Fruit fly (Drosophila melanogaster) whole organism, prepupa: ENCODE data around the gene RNaseX25.
A peak's percentile ranks its signal among the peaks of the same experiment; 100 is the strongest.

Source experiments
- Blimp-1 ChIP-seq: fragments of 200-800 bp; sonication (Bioruptor generic); optimal IDR thresholded peaks from 3 replicates; lab custom pipeline; 2017; ENCODE audit warnings: missing biosample characterization, missing genetic modification characterization, mild to moderate bottlenecking, moderate library complexity, missing genetic modification reagents
- CG10631 ChIP-seq: fragments of 200-800 bp; sonication (Bioruptor generic); optimal IDR thresholded peaks from 2 replicates; lab custom pipeline; 2016; ENCODE audit warnings: missing biosample characterization, missing genetic modification characterization
- CG10669 ChIP-seq: fragments of 200-800 bp; sonication (Bioruptor generic); optimal IDR thresholded peaks from 3 replicates; lab custom pipeline; 2018; ENCODE audit warnings: missing biosample characterization, mild to moderate bottlenecking, missing genetic modification characterization, moderate library complexity
- CG11294 ChIP-seq: fragments of 200-800 bp; sonication (Bioruptor generic); IDR thresholded peaks from 2 replicates; pipeline ENCODE4 v1.3.6; 2022; ENCODE audit warnings: missing biosample characterization, missing genetic modification characterization
- CG11762 ChIP-seq: fragments of 200-800 bp; sonication (Bioruptor generic); optimal IDR thresholded peaks from 3 replicates; lab custom pipeline; 2016; ENCODE audit warnings: missing biosample characterization, missing genetic modification characterization; ENCODE audit not compliant: insufficient read depth
- CG11902 ChIP-seq: fragments of 200-800 bp; sonication (Bioruptor generic); optimal IDR thresholded peaks from 3 replicates; lab custom pipeline; 2016; ENCODE audit warnings: missing biosample characterization, missing genetic modification characterization
- CG15336 ChIP-seq: fragments of 200-800 bp; sonication (Bioruptor generic); IDR thresholded peaks from 2 replicates; pipeline ENCODE4 v1.3.6; 2022; ENCODE audit warnings: missing biosample characterization, missing genetic modification characterization
- CG1621 ChIP-seq: fragments of 200-800 bp; sonication (Bioruptor generic); optimal IDR thresholded peaks from 3 replicates; lab custom pipeline; 2018; ENCODE audit warnings: missing biosample characterization, mild to moderate bottlenecking, missing genetic modification characterization
- CG16779 ChIP-seq: fragments of 200-800 bp; sonication (Bioruptor generic); optimal IDR thresholded peaks from 3 replicates; lab custom pipeline; 2017; ENCODE audit warnings: missing biosample characterization, mild to moderate bottlenecking, missing genetic modification characterization
- CG31627 ChIP-seq: fragments of 200-800 bp; sonication (Bioruptor generic); optimal IDR thresholded peaks from 3 replicates; lab custom pipeline; 2016; ENCODE audit warnings: missing biosample characterization, missing genetic modification characterization
- CG32006 ChIP-seq: fragments of 200-800 bp; sonication (Bioruptor generic); optimal IDR thresholded peaks from 3 replicates; lab custom pipeline; 2017; ENCODE audit warnings: missing biosample characterization, mild to moderate bottlenecking, missing genetic modification characterization
- CG34406 ChIP-seq: fragments of 200-800 bp; sonication (Bioruptor generic); optimal IDR thresholded peaks from 3 replicates; lab custom pipeline; 2016; ENCODE audit warnings: missing biosample characterization, missing genetic modification characterization
- CG3919 ChIP-seq: fragments of 200-800 bp; sonication (Bioruptor generic); optimal IDR thresholded peaks from 3 replicates; lab custom pipeline; 2016; ENCODE audit warnings: missing biosample characterization, missing genetic modification characterization
- CG4318 ChIP-seq: fragments of 200-800 bp; sonication (Bioruptor generic); optimal IDR thresholded peaks from 3 replicates; lab custom pipeline; 2017; ENCODE audit warnings: missing biosample characterization, mild to moderate bottlenecking, missing genetic modification characterization
- CG6163 ChIP-seq: fragments of 200-800 bp; sonication (Bioruptor generic); IDR thresholded peaks from 3 replicates; pipeline ENCODE4 v1.3.6; 2022; ENCODE audit warnings: missing biosample characterization, missing genetic modification characterization
- CG6276 ChIP-seq: fragments of 200-800 bp; sonication (Bioruptor generic); optimal IDR thresholded peaks from 2 replicates; lab custom pipeline; 2017; ENCODE audit warnings: missing biosample characterization, mild to moderate bottlenecking, missing genetic modification characterization
- CG6854 ChIP-seq: fragments of 200-800 bp; sonication (Bioruptor generic); optimal IDR thresholded peaks from 2 replicates; lab custom pipeline; 2017; ENCODE audit warnings: missing biosample characterization, mild to moderate bottlenecking, missing genetic modification characterization
- CG7368 ChIP-seq: fragments of 200-800 bp; sonication (Bioruptor generic); optimal IDR thresholded peaks from 3 replicates; lab custom pipeline; 2016; ENCODE audit warnings: missing biosample characterization, missing genetic modification characterization
- CG8119 ChIP-seq: fragments of 200-800 bp; sonication (Bioruptor generic); IDR thresholded peaks from 3 replicates; pipeline ENCODE4 v1.3.6; 2022; ENCODE audit warnings: missing biosample characterization, missing genetic modification characterization
- CG8319 ChIP-seq: fragments of 200-800 bp; sonication (Bioruptor generic); optimal IDR thresholded peaks from 3 replicates; lab custom pipeline; 2016; ENCODE audit warnings: missing biosample characterization, missing genetic modification characterization
- CG8632 ChIP-seq: fragments of 200-800 bp; sonication (Bioruptor generic); optimal IDR thresholded peaks from 3 replicates; lab custom pipeline; 2016; ENCODE audit warnings: missing biosample characterization, missing genetic modification characterization
- Eip75B ChIP-seq: fragments of 200-800 bp; sonication (Bioruptor generic); optimal IDR thresholded peaks from 3 replicates; lab custom pipeline; 2016; ENCODE audit warnings: missing biosample characterization, missing genetic modification characterization
- Eip78C ChIP-seq: fragments of 200-800 bp; sonication (Bioruptor generic); peaks from one replicate; lab custom pipeline; 2016; ENCODE audit warnings: missing biosample characterization, missing genetic modification characterization
- Eip93F ChIP-seq: fragments of 200-800 bp; sonication (Bioruptor generic); optimal IDR thresholded peaks from 2 replicates; lab custom pipeline; 2016; ENCODE audit warnings: missing biosample characterization, mild to moderate bottlenecking, missing genetic modification characterization
- Ets96B ChIP-seq: fragments of 200-800 bp; optimal IDR thresholded peaks from 2 replicates; lab custom pipeline; 2019; ENCODE audit warnings: missing biosample characterization, mild to moderate bottlenecking, missing genetic modification characterization, moderate library complexity
- Hr38 ChIP-seq: sonication (Bioruptor generic); optimal IDR thresholded peaks from 2 replicates; lab custom pipeline; 2016; ENCODE audit warnings: missing biosample characterization, missing genetic modification characterization
- Hr39 ChIP-seq: fragments of 200-800 bp; sonication (Bioruptor generic); optimal IDR thresholded peaks from 2 replicates; lab custom pipeline; 2016; ENCODE audit warnings: missing biosample characterization, missing genetic modification characterization
- Smox ChIP-seq: fragments of 200-800 bp; sonication (Bioruptor generic); optimal IDR thresholded peaks from 3 replicates; lab custom pipeline; 2016; ENCODE audit warnings: missing biosample characterization, missing genetic modification characterization
- Sox102F ChIP-seq: fragments of 200-800 bp; sonication (Bioruptor generic); optimal IDR thresholded peaks from 2 replicates; lab custom pipeline; 2016; ENCODE audit warnings: missing biosample characterization, mild to moderate bottlenecking, missing genetic modification characterization
- Sox14 ChIP-seq: fragments of 200-800 bp; sonication (Bioruptor generic); optimal IDR thresholded peaks from 3 replicates; lab custom pipeline; 2016; ENCODE audit warnings: missing biosample characterization, missing genetic modification characterization
- Sox15 ChIP-seq: fragments of 200-800 bp; sonication (Bioruptor generic); optimal IDR thresholded peaks from 3 replicates; lab custom pipeline; 2016; ENCODE audit warnings: missing biosample characterization, missing genetic modification characterization
- cyc ChIP-seq: fragments of 200-800 bp; sonication (Bioruptor generic); optimal IDR thresholded peaks from 3 replicates; lab custom pipeline; 2016; ENCODE audit warnings: missing biosample characterization, missing genetic modification characterization
- dsx ChIP-seq: fragments of 200-800 bp; optimal IDR thresholded peaks from 3 replicates; lab custom pipeline; 2019; ENCODE audit warnings: missing biosample characterization, mild to moderate bottlenecking, missing genetic modification characterization, moderate library complexity; ENCODE audit not compliant: poor library complexity, severe bottlenecking
- eg ChIP-seq: fragments of 200-800 bp; sonication (Bioruptor generic); IDR thresholded peaks from 3 replicates; pipeline ENCODE4 v1.3.6; 2022; ENCODE audit warnings: missing biosample characterization, missing genetic modification characterization
- fd59A ChIP-seq: fragments of 200-800 bp; sonication (Bioruptor generic); optimal IDR thresholded peaks from 2 replicates; lab custom pipeline; 2017; ENCODE audit warnings: missing biosample characterization, mild to moderate bottlenecking, missing genetic modification characterization, missing genetic modification reagents
- fd85E ChIP-seq: fragments of 200-800 bp; sonication (Bioruptor generic); optimal IDR thresholded peaks from 3 replicates; lab custom pipeline; 2016; ENCODE audit warnings: missing biosample characterization, missing genetic modification characterization
- fkh ChIP-seq: fragments of 200-800 bp; sonication (Bioruptor generic); optimal IDR thresholded peaks from 3 replicates; lab custom pipeline; 2017; ENCODE audit warnings: missing biosample characterization, mild to moderate bottlenecking, missing genetic modification characterization, moderate library complexity
- net ChIP-seq: fragments of 200-800 bp; sonication (Bioruptor generic); optimal IDR thresholded peaks from 3 replicates; lab custom pipeline; 2016; ENCODE audit warnings: missing biosample characterization, missing genetic modification characterization
- pdm3 ChIP-seq: fragments of 200-800 bp; sonication (Bioruptor generic); optimal IDR thresholded peaks from 3 replicates; lab custom pipeline; 2016; ENCODE audit warnings: missing biosample characterization, missing genetic modification characterization
- salr ChIP-seq, 2 experiments: fragments of 200-800 bp; sonication (Bioruptor generic); optimal IDR thresholded peaks; 3 replicates each; lab custom pipeline; 2016 to 2018; ENCODE audit warnings: missing biosample characterization in 2 of 2, missing genetic modification characterization in 2 of 2, mild to moderate bottlenecking in 1 of 2
- spab ChIP-seq: fragments of 200-800 bp; sonication (Bioruptor generic); optimal IDR thresholded peaks from 2 replicates; lab custom pipeline; 2017; ENCODE audit warnings: missing biosample characterization, mild to moderate bottlenecking, missing genetic modification characterization, missing genetic modification reagents
- ss ChIP-seq, 2 experiments: fragments of 200-800 bp; sonication (Bioruptor generic); optimal IDR thresholded peaks; 2 replicates in 1 of 2; 3 replicates in 1 of 2; lab custom pipeline; 2017 to 2018; ENCODE audit warnings: mild to moderate bottlenecking in 2 of 2, missing biosample characterization in 2 of 2, missing genetic modification characterization in 2 of 2, moderate library complexity in 1 of 2
- svp ChIP-seq: fragments of 200-800 bp; sonication (Bioruptor generic); peaks from one replicate; lab custom pipeline; 2016; ENCODE audit warnings: missing biosample characterization, missing genetic modification characterization
- topi ChIP-seq: fragments of 200-800 bp; sonication (Bioruptor generic); optimal IDR thresholded peaks from 3 replicates; lab custom pipeline; 2016; ENCODE audit warnings: missing biosample characterization, missing genetic modification characterization

RNaseX25 gene

dm6 chr3L:7984623-7985237 is 14.3 kb downstream of the RNaseX25 start:
- no peak for TF ChIP-seq Hr39 (GFP tag; lab: Kevin White, UChicago)
- no peak for TF ChIP-seq CG15336 (GFP tag; lab: Robert Waterston, UW)
- no peak for TF ChIP-seq cyc
- TF ChIP-seq ss (GFP tag; optimal IDR thresholded peaks at IDR 0.05; lab: Kevin White, UChicago), result no peak
- TF ChIP-seq CG6163, result no peak
- no peak for TF ChIP-seq Sox14 (GFP tag; lab: Kevin White, UChicago)
- no peak for TF ChIP-seq eg (GFP tag; lab: Robert Waterston, UW)
- no peak for TF ChIP-seq CG11294 (GFP tag; lab: Robert Waterston, UW)
- TF ChIP-seq pdm3 (GFP tag; lab: Kevin White, UChicago), result no peak
- no peak for TF ChIP-seq Sox102F (GFP tag; lab: Kevin White, UChicago)
- TF ChIP-seq CG8632 (GFP tag; lab: Kevin White, UChicago), result no peak
- TF ChIP-seq Blimp-1, result no peak
- no peak for TF ChIP-seq CG1621 (tag; lab: Kevin White, UChicago)
- TF ChIP-seq topi (GFP tag; lab: Kevin White, UChicago), result no peak
- TF ChIP-seq CG34406, result no peak

dm6 chr3L:7988401-7988800 is 18.0 kb downstream of the RNaseX25 start:
- TF ChIP-seq dsx (GFP tag; lab: Kevin White, UChicago), result peak; percentile 80
- no peak for TF ChIP-seq salr (GFP tag; optimal IDR thresholded peaks at IDR 0.05; lab: Kevin White, UChicago)

- TF ChIP-seq dsx (GFP tag; lab: Kevin White, UChicago) (no peak), Ets96B (tag; lab: Kevin White, UChicago) (peak; percentile 65), Hr38 (GFP tag; lab: Kevin White, UChicago) (no peak), CG10669 (GFP tag; lab: Kevin White, UChicago) (peak; percentile 44), CG3919 (GFP tag; lab: Kevin White, UChicago) (peak; percentile 72), svp (GFP tag; lab: Kevin White, UChicago) (no peak), CG8319 (GFP tag; lab: Kevin White, UChicago) (no peak), Eip75B (GFP tag; lab: Kevin White, UChicago) (peak; percentile 61), net (peak; percentile 37), Smox (GFP tag; lab: Kevin White, UChicago) (peak; percentile 19), CG8119 (GFP tag; lab: Robert Waterston, UW) (peak; percentile 58; the same call in 2 of the 3 replicates), spab (GFP tag; lab: Kevin White, UChicago) (peak; percentile 47), ss (GFP tag; optimal IDR thresholded peaks at IDR 0.05; lab: Kevin White, UChicago) (peak; percentile 18 to 31), cyc (peak; percentile 43), fd85E (GFP tag; lab: Kevin White, UChicago) (no peak), CG10631 (GFP tag; lab: Kevin White, UChicago) (peak; percentile 59), fd59A (peak; percentile 20), fkh (GFP tag; lab: Kevin White, UChicago) (peak; percentile 26), CG6276 (GFP tag; lab: Kevin White, UChicago) (peak; percentile 44), CG7368 (peak; percentile 29), CG6854 (GFP tag; lab: Kevin White, UChicago) (peak; percentile 1), CG16779 (tag; lab: Kevin White, UChicago) (peak; percentile 7), Blimp-1 (no peak), Sox14 (GFP tag; lab: Kevin White, UChicago) (peak; percentile 50), eg (GFP tag; lab: Robert Waterston, UW) (0 out of 3 replicates have a peak, but pooled peaks have one; percentile 26), topi (GFP tag; lab: Kevin White, UChicago) (peak; percentile 60), CG1621 (tag; lab: Kevin White, UChicago) (no peak), CG31627 (GFP tag; lab: Kevin White, UChicago) (peak; percentile 15), CG32006 (GFP tag; lab: Kevin White, UChicago) (peak; percentile 76), CG11762 (GFP tag; lab: Kevin White, UChicago) (peak; percentile 54), Eip93F (no peak), CG4318 (GFP tag; lab: Kevin White, UChicago) (peak; percentile 22), CG11902 (GFP tag; lab: Kevin White, UChicago) (no peak), Sox15 (GFP tag; lab: Kevin White, UChicago) (no peak), Sox102F (GFP tag; lab: Kevin White, UChicago) (peak; percentile 4), Eip78C (GFP tag; lab: Kevin White, UChicago) (peak; percentile 92)
Measured at dm6 chr3L:7988828-7989673, 18.7 kb downstream of the RNaseX25 start.
